Worm (Caenorhabditis elegans): ENCODE results near the gene dyf-19.

ce11 chrV:19673298-19673903, 48.6 kb downstream of the dyf-19 start:
- TF ChIP-seq klf-2 (GFP tag; conservative IDR thresholded peaks at IDR 0.05) (no peak), flt-1 (GFP tag; IDR thresholded peaks at IDR 0.05) (no peak), ztf-23 (GFP tag; IDR thresholded peaks at IDR 0.05) (no peak), ref-1 (GFP tag; conservative IDR thresholded peaks at IDR 0.05) (no peak), T22C8.4 (GFP tag; IDR thresholded peaks at IDR 0.05) (no peak), cog-1 (tag; optimal IDR thresholded peaks at IDR 0.05) (no peak), ztf-29 (GFP tag; IDR thresholded peaks at IDR 0.05) (no peak), med-1 (GFP tag; optimal IDR thresholded peaks at IDR 0.05; ENCODE audit: insufficient read depth) (no peak)

Measured in whole organism, midembryonic.